Fruit fly (Drosophila melanogaster): ENCODE data around the gene SNF4Agamma.

SNF4Agamma gene

dm6 chr3R:21126673-21127284 is 13.8 kb upstream of the SNF4Agamma start (continued):
- TF ChIP-seq CG8478 (optimal IDR thresholded peaks at IDR 0.05) (peak; percentile 92), CG1832 (GFP tag; optimal IDR thresholded peaks at IDR 0.05) (peak; percentile 72), ci (GFP tag; IDR thresholded peaks at IDR 0.05) (no peak), Nf-YA (GFP tag; IDR thresholded peaks at IDR 0.05) (0 out of 2 replicates have a peak, but pooled peaks have one; percentile 6), Chrac-16 (GFP tag; optimal IDR thresholded peaks at IDR 0.05) (no peak), Dll (GFP tag; IDR thresholded peaks at IDR 0.05; ENCODE audit: partially characterized antibody) (no peak), sens (GFP tag) (peak; percentile 35), Eip74EF (GFP tag; optimal IDR thresholded peaks at IDR 0.05) (peak in 1 of 2 experiments; percentile 3)

- TF ChIP-seq Neu2 (GFP tag; optimal IDR thresholded peaks at IDR 0.05; ENCODE audit: borderline replicate concordance) (no peak), CG31365 (tag; optimal IDR thresholded peaks at IDR 0.05) (no peak), Dp (GFP tag; optimal IDR thresholded peaks at IDR 0.05) (peak; percentile 52), gsb-n (tag; optimal IDR thresholded peaks at IDR 0.05) (peak; percentile 25), fd3F (GFP tag; optimal IDR thresholded peaks at IDR 0.05) (no peak), CG8281 (tag; optimal IDR thresholded peaks at IDR 0.05) (no peak), hb (GFP tag; IDR thresholded peaks at IDR 0.05; ENCODE audit: partially characterized antibody) (no peak), Mad (GFP tag; optimal IDR thresholded peaks at IDR 0.05) (peak; percentile 25), pzg (GFP tag; optimal IDR thresholded peaks at IDR 0.05) (peak; percentile 93), CG18011 (GFP tag; optimal IDR thresholded peaks at IDR 0.05) (peak; percentile 28), CG17568 (GFP tag; optimal IDR thresholded peaks at IDR 0.05) (no peak), CG4360 (GFP tag; IDR thresholded peaks at IDR 0.05) (no peak), stwl (tag; optimal IDR thresholded peaks at IDR 0.05) (peak; percentile 84), exex (tag; optimal IDR thresholded peaks at IDR 0.05) (no peak), h (optimal IDR thresholded peaks at IDR 0.05) (no peak), Ets65A (GFP tag) (peak; percentile 93), nerfin-1 (tag; optimal IDR thresholded peaks at IDR 0.05) (no peak), bbx (GFP tag; IDR thresholded peaks at IDR 0.05; ENCODE audit: partially characterized antibody) (peak; percentile 61), esg (GFP tag; conservative IDR thresholded peaks at IDR 0.05) (no peak), dm (GFP tag; optimal IDR thresholded peaks at IDR 0.05) (peak; percentile 65), zen (tag; optimal IDR thresholded peaks at IDR 0.05) (peak; percentile 30), Med (GFP tag) (peak; percentile 94), zen2 (GFP tag; IDR thresholded peaks at IDR 0.05; ENCODE audit: partially characterized antibody) (no peak), CG2678 (tag; optimal IDR thresholded peaks at IDR 0.05) (no peak), CG5245 (GFP tag; optimal IDR thresholded peaks at IDR 0.05) (peak; percentile 19), CG14050 (GFP tag; IDR thresholded peaks at IDR 0.05) (no peak), fru (optimal IDR thresholded peaks at IDR 0.05) (no peak), Dad (GFP tag; optimal IDR thresholded peaks at IDR 0.05) (no peak), Lhr (GFP tag; optimal IDR thresholded peaks at IDR 0.05) (peak; percentile 62), Scr (GFP tag; IDR thresholded peaks at IDR 0.05; ENCODE audit: partially characterized antibody) (peak; percentile 70), slbo (GFP tag; IDR thresholded peaks at IDR 0.05) (peak; percentile 60), CG10654 (GFP tag; optimal IDR thresholded peaks at IDR 0.05) (peak; percentile 16), CG3065 (GFP tag; optimal IDR thresholded peaks at IDR 0.05) (peak; percentile 24), CG12104 (GFP tag; optimal IDR thresholded peaks at IDR 0.05) (no peak), CG13424 (tag; optimal IDR thresholded peaks at IDR 0.05) (peak; percentile 30), bab2 (GFP tag; optimal IDR thresholded peaks at IDR 0.05) (peak; percentile 43), psq (GFP tag; optimal IDR thresholded peaks at IDR 0.05) (peak; percentile 15), Atf6 (GFP tag; IDR thresholded peaks at IDR 0.05) (no peak), ase (GFP tag; IDR thresholded peaks at IDR 0.05) (0 out of 3 replicates have a peak, but pooled peaks have one; percentile 21), TFAM (GFP tag; optimal IDR thresholded peaks at IDR 0.05) (no peak)
These were observed 13.1 kb upstream of the SNF4Agamma start, which contains the start of the genes slmb and CG5793 for dm6 chr3R:21127352-21127985. Gene slmb, minus strand, starts transcription at chr3R:21127485. Gene CG5793, plus strand, starts transcription at chr3R:21127573.
